Fruit fly (Drosophila melanogaster): ENCODE measurements around the gene Skel.

DNA sequence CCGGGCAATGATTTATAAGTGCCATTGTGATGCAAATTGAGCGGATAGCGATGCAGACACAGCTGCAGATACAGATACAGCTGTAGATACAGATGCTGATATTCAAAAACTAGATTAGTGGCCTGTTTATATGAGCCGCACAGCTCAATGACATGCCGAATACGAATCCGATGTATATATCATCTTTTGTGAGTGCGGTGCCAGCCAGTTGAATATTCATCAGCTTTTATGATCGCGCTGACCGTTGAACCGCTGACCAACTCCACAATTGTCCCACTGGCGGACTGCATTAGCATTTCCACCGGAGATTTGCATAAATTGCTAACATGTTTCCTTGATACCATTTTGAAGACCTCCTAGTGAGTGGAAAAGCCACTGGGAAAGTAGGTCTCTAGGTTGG lies 569 bp downstream of the Skel start:
- TF ChIP-seq usp (GFP tag; optimal IDR thresholded peaks at IDR 0.05) (no peak), psq (optimal IDR thresholded peaks at IDR 0.05) (no peak), CG8478 (optimal IDR thresholded peaks at IDR 0.05) (no peak), pan (optimal IDR thresholded peaks at IDR 0.05) (no peak), EcR (GFP tag; optimal IDR thresholded peaks at IDR 0.05) (no peak)
